Fruit fly (Drosophila melanogaster) whole organism, embryonic: ENCODE measurements around the gene heph.

Source experiments
- CG32532 ChIP-seq: fragments of 200-800 bp; sonication (Bioruptor generic); IDR thresholded peaks from 2 replicates; pipeline ENCODE4 v1.3.6; 2022; ENCODE audit warnings: missing biosample characterization, missing genetic modification characterization
- CG4820 ChIP-seq: fragments of 200-800 bp; sonication (Bioruptor generic); optimal IDR thresholded peaks from 3 replicates; lab custom pipeline; 2016; ENCODE audit warnings: missing biosample characterization, missing genetic modification characterization
- Hsf ChIP-seq: fragments of 200-800 bp; sonication (Bioruptor generic); optimal IDR thresholded peaks from 3 replicates; lab custom pipeline; 2016; ENCODE audit warnings: missing biosample characterization, missing genetic modification characterization
- row ChIP-seq: fragments of 200-800 bp; sonication (Bioruptor generic); IDR thresholded peaks from 3 replicates; pipeline ENCODE4 v1.3.6; 2022; ENCODE audit warnings: missing biosample characterization, missing genetic modification characterization
- sd ChIP-seq: fragments of 200-800 bp; sonication (Bioruptor generic); optimal IDR thresholded peaks from 3 replicates; lab custom pipeline; 2018; ENCODE audit warnings: missing biosample characterization, mild to moderate bottlenecking, missing genetic modification characterization, moderate library complexity
- so ChIP-seq: fragments of 200-800 bp; sonication (Bioruptor generic); IDR thresholded peaks from 3 replicates; pipeline ENCODE4 v1.3.6; 2022; ENCODE audit warnings: missing biosample characterization, missing genetic modification characterization

DNA sequence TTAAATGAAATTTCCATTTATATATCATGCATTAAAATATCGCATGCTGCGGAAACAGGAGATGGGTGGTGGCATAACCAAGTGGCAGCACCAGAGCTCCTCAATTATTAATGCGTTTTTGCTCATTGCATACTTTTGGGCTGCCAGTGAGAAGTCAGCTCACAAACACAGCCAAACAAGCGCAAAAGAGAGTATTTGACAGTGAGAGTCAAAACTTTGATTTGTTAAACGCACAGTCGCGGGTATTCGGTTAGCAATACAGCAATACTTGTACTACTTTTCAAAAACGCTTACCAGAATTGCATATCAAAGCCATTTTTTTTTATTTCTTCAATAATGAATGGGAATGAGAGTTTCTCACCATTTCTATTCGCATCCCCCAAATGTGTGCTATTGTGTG is 69.6 kb downstream of the heph start:
- TF ChIP-seq CG32532 (GFP tag; lab: Robert Waterston, UW) (no peak), sd (tag; lab: Kevin White, UChicago) (no peak), row (GFP tag; lab: Robert Waterston, UW) (peak; percentile 37; the same call in 2 of the 3 replicates), so (GFP tag; lab: Robert Waterston, UW) (no peak), CG4820 (GFP tag; lab: Kevin White, UChicago) (no peak), Hsf (GFP tag; lab: Kevin White, UChicago) (no peak)
